Worm (Caenorhabditis elegans): ENCODE measurements around the gene ifta-2.

ce11 chrIV:17335031-17335430, 33.2 kb upstream of the ifta-2 start, which contains the start of gene C49C3.8:
- TF ChIP-seq ceh-34 (tag; optimal IDR thresholded peaks at IDR 0.05) (no peak), unc-42 (tag; optimal IDR thresholded peaks at IDR 0.05) (no peak), pqm-1 (tag; optimal IDR thresholded peaks at IDR 0.05) (no peak), hlh-6 (tag; optimal IDR thresholded peaks at IDR 0.05) (no peak), pag-3 (tag; optimal IDR thresholded peaks at IDR 0.05; ENCODE audit: borderline replicate concordance) (no peak)
